Worm (Caenorhabditis elegans) whole organism, L4/young adult: ENCODE measurements around the gene F39F10.3.

Source experiments
- W03F9.2 ChIP-seq: fragments of 150-350 bp; optimal IDR thresholded peaks from 2 replicates; lab custom pipeline; 2014; ENCODE audit warnings: missing biosample characterization, missing genetic modification characterization
- dao-5 ChIP-seq: sonication (generic microtip); optimal IDR thresholded peaks from 2 replicates; lab custom pipeline; 2016; ENCODE audit warnings: missing genotype, missing genetic modification characterization, moderate library complexity, missing compliant biosample characterization
- him-1 ChIP-seq: sonication (generic microtip); optimal IDR thresholded peaks from 2 replicates; lab custom pipeline; 2016; ENCODE audit warnings: missing genotype, missing genetic modification reagents, missing genetic modification characterization, missing compliant biosample characterization

DNA sequence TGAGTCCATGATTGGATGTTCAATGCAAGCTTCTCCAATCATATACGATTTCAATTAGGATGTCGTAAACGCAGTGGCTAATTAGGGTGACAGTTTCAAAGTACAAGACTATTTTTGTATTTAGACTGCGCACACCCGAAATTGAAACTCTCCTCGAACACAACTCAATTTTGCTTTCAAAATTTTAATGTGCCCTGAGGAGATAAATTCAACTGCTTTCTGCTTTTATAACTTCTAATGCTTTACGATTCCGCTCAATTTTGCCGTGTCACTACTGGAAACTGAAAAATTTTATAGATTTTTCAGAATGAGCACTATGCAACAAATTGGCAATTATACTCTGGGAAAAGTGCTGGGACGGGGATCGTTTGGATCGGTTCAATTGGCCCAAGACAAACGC lies 2.8 kb downstream of the F39F10.3 start, which contains the start of gene F39F10.2:
- TF ChIP-seq dao-5 (tag; lab: Kevin White, UChicago), result no peak
- TF ChIP-seq him-1 (tag; lab: Kevin White, UChicago), result no peak
- TF ChIP-seq W03F9.2, result no peak
